Worm (Caenorhabditis elegans): ENCODE results near the gene F47B8.8.

DNA sequence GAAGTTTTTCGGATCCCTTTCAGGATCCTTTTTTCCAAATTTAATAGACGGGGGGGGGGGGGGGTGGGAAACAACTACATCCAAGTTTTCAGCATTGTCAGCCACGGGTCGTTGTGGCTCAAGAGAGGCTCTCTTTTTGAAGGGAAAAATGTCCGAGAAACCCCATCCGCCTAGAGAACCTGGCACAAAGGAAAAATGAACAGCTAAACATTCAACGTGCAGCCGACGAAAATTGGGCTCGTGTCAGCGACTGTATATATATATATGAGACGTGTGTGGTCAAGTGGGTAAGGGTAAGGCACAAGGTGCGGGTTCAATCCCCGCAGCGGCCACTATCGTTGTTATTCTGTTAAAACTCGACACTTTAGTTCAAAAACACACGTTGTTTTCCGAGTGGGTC is 27.0 kb downstream of the F47B8.8 start, which contains the start of gene Y49A3A.4:
- TF ChIP-seq unc-62 (GFP tag; optimal IDR thresholded peaks at IDR 0.05) = no peak
- TF ChIP-seq sptf-1 (tag; optimal IDR thresholded peaks at IDR 0.05) = no peak
- TF ChIP-seq ces-1 (GFP tag; optimal IDR thresholded peaks at IDR 0.05) = no peak
- no peak for TF ChIP-seq flh-1 (GFP tag; optimal IDR thresholded peaks at IDR 0.05)
- TF ChIP-seq elt-3 (tag; optimal IDR thresholded peaks at IDR 0.05) = no peak
- TF ChIP-seq snpc-4 (tag; optimal IDR thresholded peaks at IDR 0.05) = no peak
- TF ChIP-seq elt-1 (tag; optimal IDR thresholded peaks at IDR 0.05; ENCODE audit: borderline replicate concordance, insufficient read depth) = no peak
- TF ChIP-seq nhr-237 (tag; optimal IDR thresholded peaks at IDR 0.05) = no peak
- no peak for TF ChIP-seq lin-32 (GFP tag; optimal IDR thresholded peaks at IDR 0.05)
- no peak for TF ChIP-seq ztf-11 (tag; optimal IDR thresholded peaks at IDR 0.05)
- no peak for TF ChIP-seq lsy-2 (tag; optimal IDR thresholded peaks at IDR 0.05)
- no peak for TF ChIP-seq blmp-1 (tag; optimal IDR thresholded peaks at IDR 0.05)
- TF ChIP-seq nhr-76 (tag; optimal IDR thresholded peaks at IDR 0.05) = no peak
